Fruit fly (Drosophila melanogaster): Measurements from ENCODE around the gene Eip74EF.

Eip74EF gene

dm6 chr3L:17532898-17533700 lies 86.0 kb downstream of the Eip74EF start (continued):
- TF ChIP-seq CG11696 (GFP tag; IDR thresholded peaks at IDR 0.05) (0 out of 2 replicates have a peak, but pooled peaks have one; percentile 24), ftz-f1 (GFP tag; optimal IDR thresholded peaks at IDR 0.05) (peak; percentile 86), Hand (GFP tag; optimal IDR thresholded peaks at IDR 0.05) (peak; percentile 38), CG34224 (GFP tag; IDR thresholded peaks at IDR 0.05; ENCODE audit: partially characterized antibody) (peak; percentile 27; the same call in 1 of the 3 replicates), CG12659 (GFP tag; optimal IDR thresholded peaks at IDR 0.05) (peak; percentile 93), salm (tag; optimal IDR thresholded peaks at IDR 0.05) (peak; percentile 13), crp (GFP tag; optimal IDR thresholded peaks at IDR 0.05) (peak in 1 of 2 experiments; percentile 87), CG8359 (GFP tag; optimal IDR thresholded peaks at IDR 0.05; ENCODE audit: borderline replicate concordance) (no peak), cg (GFP tag; optimal IDR thresholded peaks at IDR 0.05) (peak; percentile 87), gcm2 (GFP tag; optimal IDR thresholded peaks at IDR 0.05) (no peak), nerfin-2 (GFP tag; IDR thresholded peaks at IDR 0.05; ENCODE audit: partially characterized antibody) (no peak), sug (tag; optimal IDR thresholded peaks at IDR 0.05) (peak; percentile 75), CTCF (GFP tag; optimal IDR thresholded peaks at IDR 0.05) (no peak), Side (GFP tag; optimal IDR thresholded peaks at IDR 0.05) (no peak), zen2 (GFP tag; IDR thresholded peaks at IDR 0.05; ENCODE audit: partially characterized antibody) (no peak; the same call in 2 of the 3 replicates), jing (GFP tag; optimal IDR thresholded peaks at IDR 0.05) (no peak), Nf-YB (GFP tag; optimal IDR thresholded peaks at IDR 0.05) (no peak), lbe (GFP tag; optimal IDR thresholded peaks at IDR 0.05) (peak; percentile 77), Meics (GFP tag; optimal IDR thresholded peaks at IDR 0.05) (peak; percentile 54), CG2120 (GFP tag; optimal IDR thresholded peaks at IDR 0.05) (peak; percentile 70), HLHmδ (GFP tag; optimal IDR thresholded peaks at IDR 0.05) (peak; percentile 73), CG30431 (GFP tag; optimal IDR thresholded peaks at IDR 0.05) (no peak), unpg (GFP tag; optimal IDR thresholded peaks at IDR 0.05) (no peak), peb (GFP tag; IDR thresholded peaks at IDR 0.05) (no peak), bowl (GFP tag; IDR thresholded peaks at IDR 0.05) (0 out of 2 replicates have a peak, but pooled peaks have one; percentile 31), CG9727 (GFP tag; optimal IDR thresholded peaks at IDR 0.05) (peak; percentile 60), dimm (GFP tag; IDR thresholded peaks at IDR 0.05) (no peak), Spps (tag; optimal IDR thresholded peaks at IDR 0.05) (no peak), Dbx (GFP tag; IDR thresholded peaks at IDR 0.05) (peak; percentile 45; the same call in 2 of the 3 replicates), CG3281 (GFP tag; optimal IDR thresholded peaks at IDR 0.05) (peak; percentile 46), mam (GFP tag; optimal IDR thresholded peaks at IDR 0.05) (peak; percentile 12), pita (GFP tag; optimal IDR thresholded peaks at IDR 0.05) (no peak), wdn (GFP tag; IDR thresholded peaks at IDR 0.05) (0 out of 2 replicates have a peak, but pooled peaks have one; percentile 21), CG14965 (GFP tag; optimal IDR thresholded peaks at IDR 0.05; ENCODE audit: borderline replicate concordance) (no peak), Jarid2 (GFP tag; optimal IDR thresholded peaks at IDR 0.05) (peak; percentile 90), corto (GFP tag; optimal IDR thresholded peaks at IDR 0.05) (peak; percentile 67), Adf1 (GFP tag; IDR thresholded peaks at IDR 0.05) (peak; percentile 56), CG9215 (GFP tag; IDR thresholded peaks at IDR 0.05) (0 out of 2 replicates have a peak, but pooled peaks have one; percentile 41), ewg (GFP tag; optimal IDR thresholded peaks at IDR 0.05) (peak; percentile 12), HmgZ (tag; optimal IDR thresholded peaks at IDR 0.05) (peak; percentile 86), HmgD (GFP tag; optimal IDR thresholded peaks at IDR 0.05) (no peak), gsb (GFP tag; IDR thresholded peaks at IDR 0.05) (0 out of 2 replicates have a peak, but pooled peaks have one; percentile 27), Nf-YC (tag; optimal IDR thresholded peaks at IDR 0.05) (peak; percentile 66), CG4360 (GFP tag; IDR thresholded peaks at IDR 0.05) (peak; percentile 56), CG14860 (GFP tag; IDR thresholded peaks at IDR 0.05; ENCODE audit: partially characterized antibody) (no peak), CG9932 (GFP tag; IDR thresholded peaks at IDR 0.05) (peak; percentile 59), Dp (GFP tag; optimal IDR thresholded peaks at IDR 0.05) (peak; percentile 42), CG34422 (GFP tag; IDR thresholded peaks at IDR 0.05) (peak; percentile 79; the same call in 1 of the 3 replicates)
